Comparison of ENCODE assay signal across 4 fruit fly cellular contexts in the genomic region with DNA sequence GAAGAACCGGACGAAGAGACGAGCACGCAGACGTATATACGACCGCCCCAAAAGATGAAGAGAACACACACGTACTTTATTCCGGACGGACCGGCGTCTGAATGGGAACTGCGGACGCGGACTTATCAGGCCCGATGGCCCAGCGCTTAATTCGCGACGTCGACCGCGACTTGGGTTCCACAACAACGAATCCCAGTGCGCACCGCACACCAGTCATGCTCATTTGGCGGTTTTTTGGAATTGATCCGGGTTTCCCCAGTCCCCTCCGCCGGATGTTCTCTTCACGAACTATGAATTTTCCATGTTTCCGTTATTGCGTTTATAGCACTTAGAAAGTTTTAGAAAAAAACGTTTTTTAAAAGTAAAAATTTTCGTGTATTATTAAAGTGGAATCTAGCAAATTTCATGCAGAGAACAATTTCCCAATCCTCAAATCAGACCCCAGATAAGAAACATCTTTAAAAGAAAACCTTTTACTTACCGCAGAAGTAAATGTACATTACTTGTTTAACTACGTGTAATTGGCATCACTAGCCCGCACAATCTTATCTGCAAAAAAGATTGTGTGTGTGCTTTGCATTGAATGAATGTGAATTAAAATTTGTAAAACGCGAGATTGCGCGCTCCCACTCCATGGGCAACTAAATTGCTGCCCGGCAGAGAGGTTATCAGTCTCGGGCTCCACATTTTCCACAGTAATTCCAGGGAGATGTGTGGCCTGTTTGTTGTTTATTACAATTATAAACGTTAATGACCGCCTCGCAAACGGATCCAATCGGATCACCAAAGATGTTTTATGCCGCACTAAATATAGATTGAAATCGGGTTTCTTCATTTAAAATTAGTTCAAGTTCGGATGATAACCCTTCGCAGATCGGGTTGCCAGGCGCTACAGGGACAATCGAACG.
TF ChIP-seq lines count a peak whose summit lies in the region.

Gene CG7149 (minus strand): TSS at position 110 of the 908 bp plus-strand sequence.

TF ChIP-seq in whole organism, adult, 20 proteins besides CTCF, POLR2A, EP300 and RAD21 (continued from another document):
- peak; percentile 55 for TF ChIP-seq Hr96 (GFP tag; optimal IDR thresholded peaks at IDR 0.05; lab: Kevin White, UChicago)
- TF ChIP-seq Clk (GFP tag; optimal IDR thresholded peaks at IDR 0.05; lab: Kevin White, UChicago) = no peak
- TF ChIP-seq CG7045 (GFP tag; optimal IDR thresholded peaks at IDR 0.05; lab: Kevin White, UChicago) = peak; percentile 12
- peak; percentile 46 for TF ChIP-seq CG33017 (tag; optimal IDR thresholded peaks at IDR 0.05; lab: Kevin White, UChicago)

TF ChIP-seq in whole organism, embryonic, 481 proteins besides CTCF, POLR2A, EP300 and RAD21 (continued from another document and continues in another):
- TF ChIP-seq CG43689 (GFP tag; IDR thresholded peaks at IDR 0.05; lab: Robert Waterston, UW) = no peak
- peak; percentile 46 for TF ChIP-seq lab (GFP tag; optimal IDR thresholded peaks at IDR 0.05; lab: Kevin White, UChicago)
- TF ChIP-seq Dbx (GFP tag; IDR thresholded peaks at IDR 0.05; lab: Robert Waterston, UW) = 0 out of 3 replicates have a peak, but pooled peaks have one; percentile 32
- TF ChIP-seq Nf-YA (GFP tag; IDR thresholded peaks at IDR 0.05; lab: Robert Waterston, UW) = no peak
- peak; percentile 10 for TF ChIP-seq CG9817 (tag; optimal IDR thresholded peaks at IDR 0.05; lab: Kevin White, UChicago)
- peak; percentile 2 for TF ChIP-seq CG2712 (tag; optimal IDR thresholded peaks at IDR 0.05; lab: Kevin White, UChicago)
- TF ChIP-seq Hr39 (optimal IDR thresholded peaks at IDR 0.05; lab: Kevin White, UChicago) = no peak
- TF ChIP-seq CG34224 (GFP tag; IDR thresholded peaks at IDR 0.05; lab: Robert Waterston, UW; ENCODE audit: partially characterized antibody) = no peak
- no peak for TF ChIP-seq knrl (GFP tag; IDR thresholded peaks at IDR 0.05; lab: Robert Waterston, UW; ENCODE audit: partially characterized antibody)
- TF ChIP-seq CG14441 (GFP tag; IDR thresholded peaks at IDR 0.05; lab: Robert Waterston, UW) = no peak
- TF ChIP-seq CG10543 (GFP tag; optimal IDR thresholded peaks at IDR 0.05; lab: Kevin White, UChicago) = peak; percentile 21
- no peak for TF ChIP-seq Sox100B (GFP tag; optimal IDR thresholded peaks at IDR 0.05; lab: Kevin White, UChicago)
- TF ChIP-seq row (GFP tag; IDR thresholded peaks at IDR 0.05; lab: Robert Waterston, UW) = peak; percentile 84
- no peak for TF ChIP-seq CG1647 (GFP tag; optimal IDR thresholded peaks at IDR 0.05; lab: Kevin White, UChicago)
- peak; percentile 42; the same call in 1 of the 3 replicates for TF ChIP-seq ken (GFP tag; IDR thresholded peaks at IDR 0.05; lab: Robert Waterston, UW)
- no peak for TF ChIP-seq CG10267 (tag; optimal IDR thresholded peaks at IDR 0.05; lab: Kevin White, UChicago)
- TF ChIP-seq lov (optimal IDR thresholded peaks at IDR 0.05; lab: Kevin White, UChicago) = no peak
- TF ChIP-seq lov (GFP tag; IDR thresholded peaks at IDR 0.05; lab: Robert Waterston, UW) = 0 out of 3 replicates have a peak, but pooled peaks have one; percentile 9
- TF ChIP-seq CG2120 (GFP tag; optimal IDR thresholded peaks at IDR 0.05; lab: Kevin White, UChicago) = peak; percentile 53
- no peak for TF ChIP-seq nmo (GFP tag; optimal IDR thresholded peaks at IDR 0.05; lab: Kevin White, UChicago)
- TF ChIP-seq CG15269 (tag; optimal IDR thresholded peaks at IDR 0.05; lab: Kevin White, UChicago) = no peak
- no peak for TF ChIP-seq CG6272 (GFP tag; IDR thresholded peaks at IDR 0.05; lab: Robert Waterston, UW)
- no peak for TF ChIP-seq Ada2b (GFP tag; IDR thresholded peaks at IDR 0.05; lab: Robert Waterston, UW)
- no peak for TF ChIP-seq CG32772 (GFP tag; IDR thresholded peaks at IDR 0.05; lab: Robert Waterston, UW)
- peak; percentile 8 for TF ChIP-seq CG7839 (tag; optimal IDR thresholded peaks at IDR 0.05; lab: Kevin White, UChicago)
- no peak for TF ChIP-seq YL-1 (GFP tag; optimal IDR thresholded peaks at IDR 0.05; lab: Kevin White, UChicago)
- TF ChIP-seq twi (tag; optimal IDR thresholded peaks at IDR 0.05; lab: Kevin White, UChicago) = no peak
- no peak for TF ChIP-seq sc (optimal IDR thresholded peaks at IDR 0.05; lab: Kevin White, UChicago)
- no peak for TF ChIP-seq sc (GFP tag; optimal IDR thresholded peaks at IDR 0.05; lab: Kevin White, UChicago)
- TF ChIP-seq nom (GFP tag; optimal IDR thresholded peaks at IDR 0.05; lab: Kevin White, UChicago) = peak; percentile 2
- TF ChIP-seq Mrtf (GFP tag; IDR thresholded peaks at IDR 0.05; lab: Robert Waterston, UW) = no peak
- peak; percentile 94 for TF ChIP-seq Adf1 (GFP tag; IDR thresholded peaks at IDR 0.05; lab: Robert Waterston, UW)
- no peak for TF ChIP-seq Doc2 (GFP tag; IDR thresholded peaks at IDR 0.05; lab: Robert Waterston, UW)
- TF ChIP-seq HLH54F (GFP tag; optimal IDR thresholded peaks at IDR 0.05; lab: Kevin White, UChicago) = peak; percentile 5
- TF ChIP-seq Xbp1 (GFP tag; optimal IDR thresholded peaks at IDR 0.05; lab: Kevin White, UChicago) = peak; percentile 41
- TF ChIP-seq CG8089 (GFP tag; optimal IDR thresholded peaks at IDR 0.05; lab: Kevin White, UChicago) = no peak
- TF ChIP-seq Rfx (GFP tag; IDR thresholded peaks at IDR 0.05; lab: Robert Waterston, UW) = 0 out of 2 replicates have a peak, but pooled peaks have one; percentile 15
- peak; percentile 7 for TF ChIP-seq Sox102F (GFP tag; optimal IDR thresholded peaks at IDR 0.05; lab: Kevin White, UChicago)
- no peak for TF ChIP-seq Neu2 (GFP tag; optimal IDR thresholded peaks at IDR 0.05; lab: Kevin White, UChicago; ENCODE audit: borderline replicate concordance)

TF ChIP-seq in whole organism, prepupa, 60 proteins besides CTCF, POLR2A, EP300 and RAD21 (continued from another document):
- TF ChIP-seq Sox15 (GFP tag; optimal IDR thresholded peaks at IDR 0.05; lab: Kevin White, UChicago) = no peak
- no peak for TF ChIP-seq CG11294 (GFP tag; IDR thresholded peaks at IDR 0.05; lab: Robert Waterston, UW)
- no peak for TF ChIP-seq fkh (GFP tag; optimal IDR thresholded peaks at IDR 0.05; lab: Kevin White, UChicago)
- TF ChIP-seq Hr4 (GFP tag; optimal IDR thresholded peaks at IDR 0.05; lab: Kevin White, UChicago) = peak; percentile 48
- peak; percentile 13 for TF ChIP-seq Ets21C (GFP tag; optimal IDR thresholded peaks at IDR 0.05; lab: Kevin White, UChicago)
- peak; percentile 47 for TF ChIP-seq CG31627 (GFP tag; optimal IDR thresholded peaks at IDR 0.05; lab: Kevin White, UChicago)
- TF ChIP-seq CG34406 (GFP tag; optimal IDR thresholded peaks at IDR 0.05; lab: Kevin White, UChicago) = no peak
- TF ChIP-seq CG8119 (GFP tag; IDR thresholded peaks at IDR 0.05; lab: Robert Waterston, UW) = no peak
- no peak for TF ChIP-seq salr (GFP tag; optimal IDR thresholded peaks at IDR 0.05; lab: Kevin White, UChicago)
- peak; percentile 33 for TF ChIP-seq CG6808 (GFP tag; optimal IDR thresholded peaks at IDR 0.05; lab: Kevin White, UChicago)
- TF ChIP-seq CG6163 (GFP tag; IDR thresholded peaks at IDR 0.05; lab: Robert Waterston, UW) = no peak; the same call in 2 of the 3 replicates
- TF ChIP-seq Eip78C (GFP tag; lab: Kevin White, UChicago) = peak; percentile 81
- no peak for TF ChIP-seq CG3919 (GFP tag; optimal IDR thresholded peaks at IDR 0.05; lab: Kevin White, UChicago)
- peak; percentile 94 for TF ChIP-seq vri (GFP tag; optimal IDR thresholded peaks at IDR 0.05; lab: Kevin White, UChicago)
- TF ChIP-seq Met (GFP tag; optimal IDR thresholded peaks at IDR 0.05; lab: Kevin White, UChicago) = peak; percentile 36
- no peak for TF ChIP-seq Lpt (GFP tag; optimal IDR thresholded peaks at IDR 0.05; lab: Kevin White, UChicago)
- TF ChIP-seq Smox (GFP tag; optimal IDR thresholded peaks at IDR 0.05; lab: Kevin White, UChicago) = no peak
- no peak for TF ChIP-seq Gug (GFP tag; IDR thresholded peaks at IDR 0.05; lab: Robert Waterston, UW)
- TF ChIP-seq spab (GFP tag; optimal IDR thresholded peaks at IDR 0.05; lab: Kevin White, UChicago) = no peak
- no peak for TF ChIP-seq CG6276 (GFP tag; optimal IDR thresholded peaks at IDR 0.05; lab: Kevin White, UChicago)
- TF ChIP-seq CG11762 (GFP tag; optimal IDR thresholded peaks at IDR 0.05; lab: Kevin White, UChicago; ENCODE audit: insufficient read depth) = no peak
- peak; percentile 15 for TF ChIP-seq Ets96B (tag; optimal IDR thresholded peaks at IDR 0.05; lab: Kevin White, UChicago)
- TF ChIP-seq net (GFP tag; optimal IDR thresholded peaks at IDR 0.05; lab: Kevin White, UChicago) = peak; percentile 53
- TF ChIP-seq pdm3 (GFP tag; optimal IDR thresholded peaks at IDR 0.05; lab: Kevin White, UChicago) = peak; percentile 26
- TF ChIP-seq CG3032 (tag; optimal IDR thresholded peaks at IDR 0.05; lab: Kevin White, UChicago) = no peak
- peak; percentile 98 for TF ChIP-seq svp (GFP tag; lab: Kevin White, UChicago)
- no peak for TF ChIP-seq Hr38 (GFP tag; optimal IDR thresholded peaks at IDR 0.05; lab: Kevin White, UChicago)
- no peak for TF ChIP-seq cyc (GFP tag; optimal IDR thresholded peaks at IDR 0.05; lab: Kevin White, UChicago)
- peak; percentile 41 for TF ChIP-seq CG1621 (tag; optimal IDR thresholded peaks at IDR 0.05; lab: Kevin White, UChicago)
- TF ChIP-seq Hr39 (GFP tag; optimal IDR thresholded peaks at IDR 0.05; lab: Kevin White, UChicago) = peak; percentile 20
- no peak for TF ChIP-seq achi (GFP tag; optimal IDR thresholded peaks at IDR 0.05; lab: Kevin White, UChicago)
- TF ChIP-seq Sox14 (GFP tag; optimal IDR thresholded peaks at IDR 0.05; lab: Kevin White, UChicago) = no peak
- TF ChIP-seq CG6854 (GFP tag; optimal IDR thresholded peaks at IDR 0.05; lab: Kevin White, UChicago) = peak; percentile 28
- peak; percentile 52 for TF ChIP-seq CG16779 (tag; optimal IDR thresholded peaks at IDR 0.05; lab: Kevin White, UChicago)
- peak; percentile 1 for TF ChIP-seq CG6792 (GFP tag; optimal IDR thresholded peaks at IDR 0.05; lab: Kevin White, UChicago)
- TF ChIP-seq Eip75B (GFP tag; optimal IDR thresholded peaks at IDR 0.05; lab: Kevin White, UChicago) = peak; percentile 23
- TF ChIP-seq OdsH (GFP tag; optimal IDR thresholded peaks at IDR 0.05; lab: Kevin White, UChicago) = peak; percentile 33
- no peak for TF ChIP-seq CG8632 (GFP tag; optimal IDR thresholded peaks at IDR 0.05; lab: Kevin White, UChicago)
- no peak for TF ChIP-seq CG32006 (GFP tag; optimal IDR thresholded peaks at IDR 0.05; lab: Kevin White, UChicago)
- peak; percentile 1 for TF ChIP-seq Blimp-1 (GFP tag; optimal IDR thresholded peaks at IDR 0.05; lab: Kevin White, UChicago)
- no peak for TF ChIP-seq eg (GFP tag; IDR thresholded peaks at IDR 0.05; lab: Robert Waterston, UW)
- no peak for TF ChIP-seq CG9139 (GFP tag; optimal IDR thresholded peaks at IDR 0.05; lab: Kevin White, UChicago)
- peak; percentile 14 for TF ChIP-seq Sox102F (GFP tag; optimal IDR thresholded peaks at IDR 0.05; lab: Kevin White, UChicago)

TF ChIP-seq in whole organism, wandering third instar larva, 38 proteins besides CTCF, POLR2A, EP300 and RAD21 (continued from another document):
- TF ChIP-seq lola (GFP tag; optimal IDR thresholded peaks at IDR 0.05; lab: Kevin White, UChicago) (no peak), Sp1 (GFP tag; optimal IDR thresholded peaks at IDR 0.05; lab: Kevin White, UChicago) (peak; percentile 46), Abd-B (GFP tag; optimal IDR thresholded peaks at IDR 0.05; lab: Kevin White, UChicago) (no peak), tai (GFP tag; optimal IDR thresholded peaks at IDR 0.05; lab: Kevin White, UChicago) (no peak)
TF ChIP-seq in whole organism, wandering third instar larva: peak in this region for 16.
